Fruit fly (Drosophila melanogaster) whole organism, adult: Measurements from ENCODE around the gene Ipo9.

Source experiments
- CG12768 ChIP-seq: fragments of 200-800 bp; sonication (Bioruptor generic); optimal IDR thresholded peaks from 2 replicates; lab custom pipeline; 2017; ENCODE audit warnings: missing biosample characterization, missing genetic modification characterization, mild to moderate bottlenecking, moderate library complexity, missing genetic modification reagents
- CG33017 ChIP-seq: fragments of 200-800 bp; sonication (Bioruptor generic); optimal IDR thresholded peaks from 2 replicates; lab custom pipeline; 2018; ENCODE audit warnings: missing biosample characterization, mild to moderate bottlenecking, missing genetic modification characterization, moderate library complexity
- CG5204 ChIP-seq: fragments of 200-800 bp; sonication (Bioruptor generic); optimal IDR thresholded peaks from 2 replicates; lab custom pipeline; 2016; ENCODE audit warnings: missing biosample characterization, missing genetic modification characterization
- Clk ChIP-seq: fragments of 200-800 bp; sonication (Bioruptor generic); optimal IDR thresholded peaks from 2 replicates; lab custom pipeline; 2017; ENCODE audit warnings: missing biosample characterization, missing genetic modification characterization
- Crg-1 ChIP-seq: fragments of 200-800 bp; sonication (Bioruptor generic); optimal IDR thresholded peaks from 2 replicates; lab custom pipeline; 2016; ENCODE audit warnings: missing biosample characterization, missing genetic modification characterization
- Hr96 ChIP-seq: fragments of 200-800 bp; sonication (Bioruptor generic); optimal IDR thresholded peaks from 2 replicates; lab custom pipeline; 2016; ENCODE audit warnings: missing biosample characterization, missing genetic modification characterization
- bab1 ChIP-seq: fragments of 200-800 bp; sonication (Bioruptor generic); optimal IDR thresholded peaks from 3 replicates; lab custom pipeline; 2019; ENCODE audit warnings: missing biosample characterization, mild to moderate bottlenecking, missing genetic modification characterization, moderate library complexity
- cic ChIP-seq: fragments of 200-800 bp; sonication (Bioruptor generic); optimal IDR thresholded peaks from 2 replicates; lab custom pipeline; 2017; ENCODE audit warnings: missing biosample characterization, mild to moderate bottlenecking, missing genetic modification characterization, moderate library complexity
- cnc ChIP-seq, 2 experiments: fragments of >200 bp; optimal IDR thresholded peaks; 2 replicates each; lab custom pipeline; 2017
- kay ChIP-seq: fragments of 200-800 bp; sonication (Bioruptor generic); peaks from one replicate; lab custom pipeline; 2016; ENCODE audit warnings: missing biosample characterization, missing genetic modification characterization, borderline replicate concordance
- ovo ChIP-seq: fragments of 200-800 bp; sonication (Bioruptor generic); optimal IDR thresholded peaks from 2 replicates; lab custom pipeline; 2016; ENCODE audit warnings: missing biosample characterization, missing genetic modification characterization
- pad ChIP-seq: fragments of 200-800 bp; sonication (Bioruptor generic); optimal IDR thresholded peaks from 3 replicates; lab custom pipeline; 2017; ENCODE audit warnings: missing biosample characterization, missing genetic modification characterization, mild to moderate bottlenecking, moderate library complexity, missing genetic modification reagents
- toe ChIP-seq: fragments of 200-800 bp; sonication (Bioruptor generic); optimal IDR thresholded peaks from 2 replicates; lab custom pipeline; 2016; ENCODE audit warnings: missing biosample characterization, missing genetic modification characterization

DNA sequence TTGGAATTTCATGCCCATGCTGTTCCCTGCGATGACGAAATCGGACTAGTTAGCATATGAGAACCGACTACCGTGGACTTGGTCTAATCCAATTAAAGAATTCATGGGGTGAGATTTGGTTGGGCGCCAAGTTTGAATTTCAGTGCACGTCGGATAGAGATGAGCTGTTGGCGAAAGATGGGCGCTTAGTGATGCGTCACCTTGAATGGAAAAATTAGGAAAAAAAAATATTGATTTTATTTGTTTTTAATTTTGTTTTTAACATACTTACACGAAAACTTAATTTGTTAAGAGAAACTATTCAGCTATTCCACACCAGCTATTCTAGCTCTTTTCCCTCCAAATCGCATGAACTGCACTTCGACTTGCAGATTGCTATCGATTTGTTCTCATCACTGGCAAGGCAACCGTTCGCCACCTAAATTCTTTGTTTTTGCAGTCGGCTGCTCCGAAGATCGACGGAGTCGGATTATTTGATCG, 9.4 kb downstream of the Ipo9 start, which contains the start of the genes ninaG and Sptz:
- TF ChIP-seq CG5204 (GFP tag; lab: Kevin White, UChicago) (peak; percentile 87), CG33017 (tag; lab: Kevin White, UChicago) (peak; percentile 76), cnc (optimal IDR thresholded peaks at IDR 0.05; lab: Kevin White, UChicago) (no peak), toe (GFP tag; lab: Kevin White, UChicago) (peak; percentile 89), Clk (GFP tag; lab: Kevin White, UChicago) (peak; percentile 73), Crg-1 (GFP tag; lab: Kevin White, UChicago) (peak; percentile 84), CG12768 (peak; percentile 88), ovo (peak; percentile 76), cic (no peak), Hr96 (GFP tag; lab: Kevin White, UChicago) (peak; percentile 90), kay (no peak), bab1 (GFP tag; lab: Kevin White, UChicago) (peak; percentile 88), pad (GFP tag; lab: Kevin White, UChicago) (peak; percentile 73)
